Fruit fly (Drosophila melanogaster): Measurements from ENCODE around the gene Npc2f.

DNA sequence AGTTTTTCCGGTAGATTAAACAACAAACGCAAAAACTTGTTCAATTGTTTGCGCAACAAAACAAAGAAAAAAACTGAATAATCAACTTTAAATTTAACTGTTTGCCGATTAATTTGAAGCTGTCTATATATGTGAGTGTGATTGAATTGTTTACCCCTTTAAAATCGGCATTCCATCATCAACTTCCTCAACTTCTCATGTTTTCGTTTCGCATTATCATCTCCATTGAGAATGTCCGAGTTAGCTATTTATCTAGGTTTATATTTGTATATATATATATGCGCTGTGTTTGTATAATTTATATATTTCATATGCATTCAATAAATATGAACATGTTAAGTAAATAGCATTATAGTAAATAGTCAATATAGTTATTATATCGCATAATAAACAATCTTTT, 35.3 kb upstream of the Npc2f start:
- TF ChIP-seq OdsH (GFP tag; optimal IDR thresholded peaks at IDR 0.05) (no peak), GATAd (GFP tag; optimal IDR thresholded peaks at IDR 0.05) (no peak), Sp1 (GFP tag; optimal IDR thresholded peaks at IDR 0.05) (no peak), Rel (GFP tag; optimal IDR thresholded peaks at IDR 0.05) (no peak), Rel (tag; optimal IDR thresholded peaks at IDR 0.05) (no peak), pan (optimal IDR thresholded peaks at IDR 0.05) (no peak), Dif (GFP tag; optimal IDR thresholded peaks at IDR 0.05; ENCODE audit: partially characterized antibody) (no peak), fru (GFP tag; optimal IDR thresholded peaks at IDR 0.05) (no peak), dl (GFP tag; optimal IDR thresholded peaks at IDR 0.05; ENCODE audit: insufficient read depth in 1 of 2, partially characterized antibody in 2 of 2) (no peak), brk (GFP tag; optimal IDR thresholded peaks at IDR 0.05) (no peak), CG9705 (GFP tag; optimal IDR thresholded peaks at IDR 0.05) (no peak), Vsx2 (GFP tag; optimal IDR thresholded peaks at IDR 0.05; ENCODE audit: partially characterized antibody) (no peak), h (GFP tag; optimal IDR thresholded peaks at IDR 0.05) (no peak), sage (GFP tag; optimal IDR thresholded peaks at IDR 0.05) (no peak)
